Fruit fly (Drosophila melanogaster): ENCODE data around the gene CG14042.

CG14042 gene

DNA sequence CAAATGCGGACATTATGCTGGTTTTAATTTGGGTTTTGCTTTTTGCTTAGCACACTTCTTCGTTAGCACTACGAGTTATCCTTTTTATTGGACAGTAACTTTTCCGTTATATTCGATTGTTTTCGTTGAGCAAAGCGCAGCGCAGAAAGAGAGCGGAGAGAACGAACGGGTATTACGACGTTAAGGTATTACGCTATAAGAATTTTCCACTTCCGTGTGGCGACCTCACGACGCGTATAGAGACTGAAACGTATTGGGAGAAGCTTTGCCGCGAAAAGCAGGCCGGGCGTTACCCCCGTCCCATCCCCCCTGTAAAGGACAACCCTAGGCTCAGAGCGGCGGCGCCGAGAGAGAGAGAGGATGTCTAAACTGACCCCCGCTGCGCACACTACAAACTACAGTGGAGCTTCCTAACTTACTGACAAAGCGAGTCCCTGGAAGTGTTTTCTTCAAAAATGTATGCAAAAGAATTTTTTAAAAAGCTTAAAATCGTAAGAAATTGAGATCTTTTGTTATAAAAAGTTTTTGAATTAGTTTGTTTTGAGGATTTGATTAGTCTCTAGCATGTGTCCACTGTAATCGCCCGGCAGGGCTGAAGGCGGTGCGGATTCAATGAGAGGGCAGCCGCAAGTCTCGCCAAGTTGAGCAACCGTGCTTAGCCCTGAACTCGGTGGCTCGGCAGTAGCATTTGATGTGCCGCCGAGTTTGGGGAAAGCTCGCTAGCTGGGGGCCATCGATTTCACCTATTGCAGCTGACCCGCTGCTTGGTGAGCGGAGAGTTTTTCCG is 32.6 kb upstream of the CG14042 start (continued):
- TF ChIP-seq pb (GFP tag; optimal IDR thresholded peaks at IDR 0.05) (peak; percentile 90), CG31365 (tag; optimal IDR thresholded peaks at IDR 0.05) (peak; percentile 81), usp (GFP tag; optimal IDR thresholded peaks at IDR 0.05) (no peak), CG8388 (GFP tag; optimal IDR thresholded peaks at IDR 0.05) (peak; percentile 91), sisA (GFP tag; IDR thresholded peaks at IDR 0.05) (peak; percentile 97), NC2β (GFP tag; optimal IDR thresholded peaks at IDR 0.05) (peak; percentile 90), CkIIα-i1 (GFP tag; IDR thresholded peaks at IDR 0.05) (peak; percentile 68; the same call in 1 of the 2 replicates), CTCF (GFP tag; optimal IDR thresholded peaks at IDR 0.05) (peak; percentile 33), grn (GFP tag; optimal IDR thresholded peaks at IDR 0.05) (peak; percentile 60), CG17359 (tag; optimal IDR thresholded peaks at IDR 0.05) (peak; percentile 97), CG13775 (GFP tag; optimal IDR thresholded peaks at IDR 0.05) (peak; percentile 88), CG4730 (GFP tag; IDR thresholded peaks at IDR 0.05) (peak; percentile 94), CG12942 (GFP tag; optimal IDR thresholded peaks at IDR 0.05) (peak; percentile 84), dimm (GFP tag; IDR thresholded peaks at IDR 0.05) (peak; percentile 90), CG6175 (GFP tag; IDR thresholded peaks at IDR 0.05) (peak; percentile 93), chn (GFP tag; optimal IDR thresholded peaks at IDR 0.05) (peak; percentile 93), pnt (GFP tag; optimal IDR thresholded peaks at IDR 0.05) (peak; percentile 94), Tbp (GFP tag; optimal IDR thresholded peaks at IDR 0.05) (no peak), CG3163 (GFP tag; optimal IDR thresholded peaks at IDR 0.05) (peak; percentile 78), gem (tag; optimal IDR thresholded peaks at IDR 0.05) (peak; percentile 95), Ravus (GFP tag; IDR thresholded peaks at IDR 0.05) (peak; percentile 90), D (optimal IDR thresholded peaks at IDR 0.05) (no peak), D (GFP tag; optimal IDR thresholded peaks at IDR 0.05) (peak; percentile 87), CG9817 (tag; optimal IDR thresholded peaks at IDR 0.05) (peak; percentile 96), cas (GFP tag; IDR thresholded peaks at IDR 0.05) (peak; percentile 95), CG43689 (GFP tag; IDR thresholded peaks at IDR 0.05) (peak; percentile 88), CG14667 (GFP tag; IDR thresholded peaks at IDR 0.05) (peak; percentile 95), dmrt11E (tag; optimal IDR thresholded peaks at IDR 0.05) (peak; percentile 82), CG17912 (GFP tag; optimal IDR thresholded peaks at IDR 0.05) (peak; percentile 51), CG8944 (GFP tag; optimal IDR thresholded peaks at IDR 0.05) (peak; percentile 94), ftz-f1 (GFP tag; optimal IDR thresholded peaks at IDR 0.05) (peak; percentile 79), CG30431 (GFP tag; optimal IDR thresholded peaks at IDR 0.05) (peak; percentile 87), gro (GFP tag; optimal IDR thresholded peaks at IDR 0.05) (peak; percentile 96), Kr (GFP tag; optimal IDR thresholded peaks at IDR 0.05) (no peak), hkb (optimal IDR thresholded peaks at IDR 0.05) (no peak), hkb (GFP tag; IDR thresholded peaks at IDR 0.05) (peak; percentile 97), CG15073 (GFP tag; optimal IDR thresholded peaks at IDR 0.05) (peak; percentile 74), CG1603 (tag; optimal IDR thresholded peaks at IDR 0.05) (peak; percentile 82), hbn (GFP tag; IDR thresholded peaks at IDR 0.05; ENCODE audit: partially characterized antibody) (no peak), CG18764 (GFP tag; optimal IDR thresholded peaks at IDR 0.05) (peak; percentile 84), HLHmδ (GFP tag; optimal IDR thresholded peaks at IDR 0.05) (no peak), Spps (tag; optimal IDR thresholded peaks at IDR 0.05) (peak; percentile 77), CG11456 (GFP tag; IDR thresholded peaks at IDR 0.05) (peak; percentile 96), zen (tag; optimal IDR thresholded peaks at IDR 0.05) (peak; percentile 88), cad (GFP tag; optimal IDR thresholded peaks at IDR 0.05) (no peak), CG12219 (GFP tag; optimal IDR thresholded peaks at IDR 0.05) (peak; percentile 91), lab (GFP tag; optimal IDR thresholded peaks at IDR 0.05) (peak; percentile 99), maf-S (GFP tag; optimal IDR thresholded peaks at IDR 0.05) (peak; percentile 93), Fer2 (tag; optimal IDR thresholded peaks at IDR 0.05) (peak; percentile 93), E2f1 (GFP tag; IDR thresholded peaks at IDR 0.05) (peak; percentile 95), CG32772 (GFP tag; IDR thresholded peaks at IDR 0.05) (peak; percentile 96)
